Worm (Caenorhabditis elegans): ENCODE data around the gene T14G10.8.

DNA sequence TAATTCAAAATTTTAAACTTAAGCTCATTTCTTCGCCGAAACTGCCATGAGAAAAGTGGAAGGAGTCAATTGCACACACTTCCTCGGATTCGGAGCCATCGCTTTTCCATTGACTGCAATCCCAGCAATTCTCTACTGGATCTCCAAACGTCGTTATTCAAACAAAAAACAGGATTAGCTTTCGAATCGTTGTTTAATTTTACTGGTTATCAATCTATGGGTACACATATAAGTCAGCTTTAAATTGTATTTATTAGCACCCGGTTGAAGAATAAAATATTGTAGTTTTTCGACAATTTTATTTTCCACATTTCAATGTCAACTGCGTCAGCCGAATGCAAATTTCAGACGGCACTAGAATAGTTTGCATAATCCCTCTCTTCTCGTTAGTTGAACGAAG is 16.8 kb downstream of the T14G10.8 start, which contains the start of gene glt-3:
- TF ChIP-seq egl-27 (tag; optimal IDR thresholded peaks at IDR 0.05) = no peak
- TF ChIP-seq dmd-4 (tag; optimal IDR thresholded peaks at IDR 0.05) = no peak
- no peak for TF ChIP-seq nhr-11 (tag; optimal IDR thresholded peaks at IDR 0.05)
- no peak for TF ChIP-seq elt-1 (tag; optimal IDR thresholded peaks at IDR 0.05)
- no peak for TF ChIP-seq crh-2 (tag; optimal IDR thresholded peaks at IDR 0.05)
- TF ChIP-seq nhr-77 (tag; optimal IDR thresholded peaks at IDR 0.05) = no peak
- TF ChIP-seq C34F6.9 (tag; optimal IDR thresholded peaks at IDR 0.05) = no peak
- no peak for TF ChIP-seq ztf-11 (tag; optimal IDR thresholded peaks at IDR 0.05)

Data from whole organism, L2 larva.